Fruit fly (Drosophila melanogaster) whole organism, pupa: Measurements from ENCODE around the gene blp.

Source experiments
- CG10348 ChIP-seq: fragments of 200-800 bp; sonication (Bioruptor generic); IDR thresholded peaks from 2 replicates; pipeline ENCODE4 v1.3.6; 2022; ENCODE audit warnings: missing biosample characterization, missing genetic modification characterization
- CG12605 ChIP-seq: fragments of 200-800 bp; sonication (Bioruptor generic); IDR thresholded peaks from 2 replicates; pipeline ENCODE4 v1.3.6; 2022; ENCODE audit warnings: missing biosample characterization, missing genetic modification characterization
- CG13204 ChIP-seq: fragments of 200-800 bp; sonication (Bioruptor generic); optimal IDR thresholded peaks from 2 replicates; lab custom pipeline; 2018; ENCODE audit warnings: missing biosample characterization, mild to moderate bottlenecking, missing genetic modification characterization, moderate library complexity
- CG14655 ChIP-seq: fragments of 200-800 bp; sonication (Bioruptor generic); optimal IDR thresholded peaks from 3 replicates; lab custom pipeline; 2017; ENCODE audit warnings: mild to moderate bottlenecking, missing biosample characterization, missing genetic modification reagents, missing genetic modification characterization
- CG15710 ChIP-seq: fragments of 200-800 bp; sonication (Bioruptor generic); optimal IDR thresholded peaks from 2 replicates; lab custom pipeline; 2018; ENCODE audit warnings: missing biosample characterization, mild to moderate bottlenecking, missing genetic modification characterization, moderate library complexity
- CG17806 ChIP-seq: fragments of 200-800 bp; sonication (Bioruptor generic); optimal IDR thresholded peaks from 2 replicates; lab custom pipeline; 2018; ENCODE audit warnings: missing biosample characterization, mild to moderate bottlenecking, missing genetic modification characterization, moderate library complexity
- CG32121 ChIP-seq: fragments of 200-800 bp; sonication (Bioruptor generic); IDR thresholded peaks from 2 replicates; pipeline ENCODE4 v1.3.6; 2022; ENCODE audit warnings: missing biosample characterization, missing genetic modification characterization
- CG34367 ChIP-seq: fragments of 200-800 bp; sonication (Bioruptor generic); optimal IDR thresholded peaks from 2 replicates; lab custom pipeline; 2018; ENCODE audit warnings: missing biosample characterization, mild to moderate bottlenecking, missing genetic modification characterization
- CG4496 ChIP-seq: fragments of 200-800 bp; sonication (Bioruptor generic); IDR thresholded peaks from 3 replicates; pipeline ENCODE4 v1.3.6; 2022; ENCODE audit warnings: missing biosample characterization, missing genetic modification characterization
- CG8159 ChIP-seq: fragments of 200-800 bp; sonication (Bioruptor generic); optimal IDR thresholded peaks from 3 replicates; lab custom pipeline; 2018; ENCODE audit warnings: missing biosample characterization, mild to moderate bottlenecking, missing genetic modification characterization, moderate library complexity
- CG8301 ChIP-seq: fragments of 200-800 bp; sonication (Bioruptor generic); optimal IDR thresholded peaks from 2 replicates; lab custom pipeline; 2018; ENCODE audit warnings: missing biosample characterization, mild to moderate bottlenecking, missing genetic modification characterization
- CG9948 ChIP-seq: fragments of 200-800 bp; sonication (Bioruptor generic); optimal IDR thresholded peaks from 2 replicates; lab custom pipeline; 2018; ENCODE audit warnings: missing biosample characterization, mild to moderate bottlenecking, missing genetic modification characterization, moderate library complexity
- D1 ChIP-seq: fragments of 200-800 bp; sonication (Bioruptor generic); optimal IDR thresholded peaks from 2 replicates; lab custom pipeline; 2018; ENCODE audit warnings: missing biosample characterization, mild to moderate bottlenecking, missing genetic modification characterization, moderate library complexity
- EcR ChIP-seq: fragments of 200-800 bp; sonication (Bioruptor generic); optimal IDR thresholded peaks from 3 replicates; lab custom pipeline; 2019; ENCODE audit warnings: missing biosample characterization, missing genetic modification characterization, mild to moderate bottlenecking, moderate library complexity, missing genetic modification reagents
- Ets98B ChIP-seq: fragments of 200-800 bp; sonication (Bioruptor generic); IDR thresholded peaks from 2 replicates; pipeline ENCODE4 v1.3.6; 2022; ENCODE audit warnings: missing biosample characterization, missing genetic modification characterization
- Pif1A ChIP-seq: fragments of 200-800 bp; sonication (Bioruptor generic); optimal IDR thresholded peaks from 3 replicates; lab custom pipeline; 2016; ENCODE audit warnings: missing biosample characterization, missing genetic modification characterization
- Pif1B ChIP-seq: fragments of 200-800 bp; sonication (Bioruptor generic); optimal IDR thresholded peaks from 3 replicates; lab custom pipeline; 2016; ENCODE audit warnings: missing biosample characterization, missing genetic modification characterization
- Snoo ChIP-seq: fragments of 200-800 bp; sonication (Bioruptor generic); optimal IDR thresholded peaks from 3 replicates; lab custom pipeline; 2017; ENCODE audit warnings: missing biosample characterization, mild to moderate bottlenecking, missing genetic modification characterization, inconsistent platforms
- fd96Ca ChIP-seq: fragments of 200-800 bp; sonication (Bioruptor generic); IDR thresholded peaks from 3 replicates; pipeline ENCODE4 v1.3.6; 2022; ENCODE audit warnings: missing biosample characterization, missing genetic modification characterization
- gl ChIP-seq: fragments of 200-800 bp; sonication (Bioruptor generic); optimal IDR thresholded peaks from 2 replicates; lab custom pipeline; 2018; ENCODE audit warnings: missing biosample characterization, mild to moderate bottlenecking, missing genetic modification characterization
- rn ChIP-seq: fragments of 200-800 bp; sonication (Bioruptor generic); IDR thresholded peaks from 2 replicates; pipeline ENCODE4 v1.3.6; 2022; ENCODE audit warnings: missing biosample characterization, missing genetic modification characterization

blp gene

dm6 chr3R:15972979-15973486 lies 39.4 kb downstream of the blp start, which contains the start of gene Hel89B:
TSS of gene Hel89B (plus strand) at chr3R:15973298.
- TF ChIP-seq CG17806 (peak; percentile 7), CG32121 (GFP tag; lab: Robert Waterston, UW) (no peak), Ets98B (GFP tag; lab: Robert Waterston, UW) (no peak), rn (no peak), Pif1B (GFP tag; lab: Kevin White, UChicago) (no peak), CG13204 (GFP tag; lab: Kevin White, UChicago) (no peak), D1 (tag; lab: Kevin White, UChicago) (no peak), CG9948 (tag; lab: Kevin White, UChicago) (peak; percentile 43), fd96Ca (GFP tag; lab: Robert Waterston, UW) (no peak), Snoo (tag; lab: Kevin White, UChicago) (no peak), CG14655 (GFP tag; lab: Kevin White, UChicago) (no peak), Pif1A (GFP tag; lab: Kevin White, UChicago) (no peak), CG8159 (peak; percentile 49), EcR (GFP tag; lab: Kevin White, UChicago) (no peak), CG34367 (tag; lab: Kevin White, UChicago) (no peak), CG10348 (GFP tag; lab: Robert Waterston, UW) (no peak), CG4496 (GFP tag; lab: Robert Waterston, UW) (no peak), gl (tag; lab: Kevin White, UChicago) (no peak), CG12605 (GFP tag; lab: Robert Waterston, UW) (no peak), CG15710 (peak; percentile 29), CG8301 (tag; lab: Kevin White, UChicago) (peak; percentile 29)

dm6 chr3R:15973488-15973975 lies 39.9 kb downstream of the blp start:
- TF ChIP-seq CG14655 (GFP tag; lab: Kevin White, UChicago) (peak; percentile 24), CG13204 (GFP tag; lab: Kevin White, UChicago) (no peak), CG15710 (no peak)

dm6 chr3R:15974235-15974634 lies 40.6 kb downstream of the blp start:
- TF ChIP-seq CG15710 (peak; percentile 76), CG12605 (GFP tag; lab: Robert Waterston, UW) (no peak), Snoo (tag; lab: Kevin White, UChicago) (peak; percentile 71), CG8159 (no peak), EcR (GFP tag; lab: Kevin White, UChicago) (no peak), CG4496 (GFP tag; lab: Robert Waterston, UW) (no peak), Ets98B (GFP tag; lab: Robert Waterston, UW) (no peak), D1 (tag; lab: Kevin White, UChicago) (no peak), Pif1B (GFP tag; lab: Kevin White, UChicago) (peak; percentile 75), Pif1A (GFP tag; lab: Kevin White, UChicago) (peak; percentile 86), CG32121 (GFP tag; lab: Robert Waterston, UW) (no peak), CG8301 (tag; lab: Kevin White, UChicago) (peak; percentile 87), fd96Ca (GFP tag; lab: Robert Waterston, UW) (no peak), CG10348 (GFP tag; lab: Robert Waterston, UW) (no peak), CG13204 (GFP tag; lab: Kevin White, UChicago) (peak; percentile 64), gl (tag; lab: Kevin White, UChicago) (peak; percentile 37), CG17806 (peak; percentile 74), CG9948 (tag; lab: Kevin White, UChicago) (peak; percentile 79), CG34367 (tag; lab: Kevin White, UChicago) (peak; percentile 68), CG14655 (GFP tag; lab: Kevin White, UChicago) (peak; percentile 83), rn (no peak)

dm6 chr3R:15975170-15975569 lies 41.5 kb downstream of the blp start:
- TF ChIP-seq CG4496 (GFP tag; lab: Robert Waterston, UW) (no peak), CG9948 (tag; lab: Kevin White, UChicago) (no peak), Pif1B (GFP tag; lab: Kevin White, UChicago) (no peak), CG12605 (GFP tag; lab: Robert Waterston, UW) (no peak), CG34367 (tag; lab: Kevin White, UChicago) (no peak), CG13204 (GFP tag; lab: Kevin White, UChicago) (no peak), CG32121 (GFP tag; lab: Robert Waterston, UW) (no peak), Ets98B (GFP tag; lab: Robert Waterston, UW) (no peak), CG10348 (GFP tag; lab: Robert Waterston, UW) (no peak), EcR (GFP tag; lab: Kevin White, UChicago) (no peak)

- TF ChIP-seq CG9948 (tag; lab: Kevin White, UChicago) = no peak
- TF ChIP-seq CG15710 = no peak
- no peak for TF ChIP-seq EcR (GFP tag; lab: Kevin White, UChicago)
- TF ChIP-seq rn = no peak
- TF ChIP-seq gl (tag; lab: Kevin White, UChicago) = no peak
- TF ChIP-seq, all 21 proteins: peak for 0
Measured at dm6 chr3R:15983541-15984229, 50.0 kb downstream of the blp start.
